Fruit fly (Drosophila melanogaster) Kc167 (cell line): Measurements from ENCODE around the gene unk.

Experiments
- Myc ChIP-seq: fragments of >200 bp; optimal IDR thresholded peaks from 2 replicates; lab custom pipeline; 2017; ENCODE audit warnings: missing external identifiers
- Sin3A ChIP-seq: fragments of >200 bp; optimal IDR thresholded peaks from 2 replicates; lab custom pipeline; 2018; ENCODE audit warnings: missing external identifiers
- h ChIP-seq: fragments of >200 bp; optimal IDR thresholded peaks from 3 replicates; lab custom pipeline; 2018; ENCODE audit warnings: missing external identifiers
- insv ChIP-seq: fragments of >200 bp; optimal IDR thresholded peaks from 3 replicates; lab custom pipeline; 2018; ENCODE audit warnings: missing external identifiers
- psq ChIP-seq: fragments of >200 bp; optimal IDR thresholded peaks from 2 replicates; lab custom pipeline; 2017; ENCODE audit warnings: missing external identifiers
- ttk ChIP-seq: sonication (Bioruptor generic); optimal IDR thresholded peaks from 2 replicates; lab custom pipeline; 2017; ENCODE audit warnings: missing external identifiers

Gene unk

dm6 chr3R:23143440-23143839, 14.2 kb downstream of the unk start:
- TF ChIP-seq Myc (lab: Kevin White, UChicago) (no peak), h (lab: Kevin White, UChicago) (no peak), Sin3A (lab: Kevin White, UChicago) (no peak), insv (lab: Kevin White, UChicago) (no peak), ttk (lab: Kevin White, UChicago) (no peak)

dm6 chr3R:23141678-23142338, 15.9 kb downstream of the unk start, which contains the start of gene hh:
Gene hh, minus strand, starts transcription at chr3R:23141906.
- TF ChIP-seq insv (lab: Kevin White, UChicago) (no peak), psq (lab: Kevin White, UChicago) (no peak), h (lab: Kevin White, UChicago) (no peak), Sin3A (lab: Kevin White, UChicago) (no peak), ttk (lab: Kevin White, UChicago) (no peak), Myc (lab: Kevin White, UChicago) (no peak)

- TF ChIP-seq ttk (lab: Kevin White, UChicago) = no peak
- no peak for TF ChIP-seq Myc (lab: Kevin White, UChicago)
- TF ChIP-seq psq (lab: Kevin White, UChicago) = no peak
- no peak for TF ChIP-seq insv (lab: Kevin White, UChicago)
- no peak for TF ChIP-seq h (lab: Kevin White, UChicago)
- no peak for TF ChIP-seq Sin3A (lab: Kevin White, UChicago)
Observed at dm6 chr3R:23141113-23141512, 16.5 kb downstream of the unk start.

dm6 chr3R:23140280-23140679, 17.4 kb downstream of the unk start:
- TF ChIP-seq insv (lab: Kevin White, UChicago) (no peak), ttk (lab: Kevin White, UChicago) (no peak), h (lab: Kevin White, UChicago) (no peak), psq (lab: Kevin White, UChicago) (no peak), Myc (lab: Kevin White, UChicago) (no peak), Sin3A (lab: Kevin White, UChicago) (no peak)

DNA sequence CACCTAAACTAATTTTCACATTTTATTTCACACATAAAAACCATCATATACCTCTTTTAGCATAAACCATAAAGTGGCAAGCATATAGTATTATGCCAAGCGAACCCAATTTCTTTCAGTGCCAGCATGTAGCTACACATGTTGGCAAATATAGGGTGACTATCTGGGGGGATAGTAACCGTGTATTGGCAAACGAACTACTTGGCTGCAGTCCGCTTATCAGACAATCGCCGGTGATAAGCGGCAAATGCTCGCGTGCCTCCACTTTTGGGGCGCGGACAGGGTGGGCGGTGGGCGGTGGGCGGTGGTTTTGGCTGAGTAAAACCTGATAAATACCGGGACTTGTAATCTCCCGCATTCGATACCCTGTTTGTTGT, 18.0 kb downstream of the unk start:
- TF ChIP-seq h (lab: Kevin White, UChicago) (no peak), ttk (lab: Kevin White, UChicago) (no peak), psq (lab: Kevin White, UChicago) (no peak), insv (lab: Kevin White, UChicago) (no peak), Myc (lab: Kevin White, UChicago) (no peak), Sin3A (lab: Kevin White, UChicago) (no peak)

DNA sequence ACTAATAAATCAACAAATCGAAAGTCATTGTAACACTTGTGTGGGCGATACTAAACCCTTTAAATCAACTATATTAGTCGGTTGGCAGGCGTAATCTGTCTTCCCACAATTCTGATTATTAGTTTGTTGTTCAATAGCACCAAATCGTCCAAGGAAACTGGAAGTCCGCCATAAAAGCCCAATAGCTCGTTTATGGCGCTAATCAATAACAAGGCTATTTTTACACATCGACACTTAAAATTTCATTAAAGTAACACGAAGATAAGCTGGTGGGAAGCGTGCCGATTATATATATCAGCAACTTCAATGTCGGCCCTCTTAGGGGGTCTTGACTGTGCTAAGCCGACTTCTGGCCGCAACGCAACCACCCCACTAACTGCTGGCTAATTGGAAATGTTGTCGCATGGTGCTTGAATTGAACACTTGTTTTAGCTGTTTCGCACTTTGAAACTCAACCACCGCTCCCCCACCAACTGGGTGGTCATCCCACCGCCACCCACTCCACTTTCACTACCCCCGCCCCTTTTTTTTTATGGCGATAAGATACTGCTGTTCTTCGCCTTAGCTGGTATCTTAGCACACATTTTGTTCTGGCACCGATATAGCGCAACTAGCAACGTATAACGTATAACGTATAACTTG, 18.5 kb downstream of the unk start:
- TF ChIP-seq psq (lab: Kevin White, UChicago) = no peak
- no peak for TF ChIP-seq ttk (lab: Kevin White, UChicago)
- no peak for TF ChIP-seq h (lab: Kevin White, UChicago)
- no peak for TF ChIP-seq Sin3A (lab: Kevin White, UChicago)
- TF ChIP-seq insv (lab: Kevin White, UChicago) = no peak
- TF ChIP-seq Myc (lab: Kevin White, UChicago) = no peak

- no peak for TF ChIP-seq h (lab: Kevin White, UChicago)
- no peak for TF ChIP-seq ttk (lab: Kevin White, UChicago)
- no peak for TF ChIP-seq Sin3A (lab: Kevin White, UChicago)
- no peak for TF ChIP-seq Myc (lab: Kevin White, UChicago)
- no peak for TF ChIP-seq insv (lab: Kevin White, UChicago)
- no peak for TF ChIP-seq psq (lab: Kevin White, UChicago)
Observed at dm6 chr3R:23138439-23138838, 19.2 kb downstream of the unk start.

- TF ChIP-seq Myc (lab: Kevin White, UChicago) = no peak
- no peak for TF ChIP-seq ttk (lab: Kevin White, UChicago)
Observed at dm6 chr3R:23134690-23135089, 23.0 kb downstream of the unk start.

DNA sequence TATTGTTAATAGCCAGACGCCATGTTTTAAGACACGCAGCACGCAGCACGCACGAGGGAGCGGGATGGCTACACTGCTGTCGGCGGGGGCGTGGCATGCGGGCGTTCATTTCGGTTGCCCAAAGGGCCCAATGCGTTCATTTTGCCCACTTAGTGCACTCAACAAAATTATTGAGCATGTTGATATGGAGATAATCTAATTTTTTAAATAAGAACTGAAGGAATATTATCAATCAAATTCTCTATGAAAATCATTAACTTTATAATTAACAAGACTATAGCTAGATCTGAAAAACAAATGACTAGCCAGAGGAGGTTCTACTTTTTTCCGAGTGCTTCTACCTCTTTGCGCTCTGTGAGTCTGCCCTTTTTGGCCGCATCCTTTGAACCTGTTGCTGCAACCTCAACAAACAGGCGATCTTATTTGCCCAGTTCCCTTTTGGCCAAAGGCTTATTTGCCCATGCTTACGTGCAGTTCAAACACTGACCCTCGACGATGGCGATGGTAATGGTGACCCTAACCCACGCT, 24.3 kb downstream of the unk start:
- TF ChIP-seq insv (lab: Kevin White, UChicago) (no peak), Myc (lab: Kevin White, UChicago) (no peak), h (lab: Kevin White, UChicago) (no peak), Sin3A (lab: Kevin White, UChicago) (no peak), ttk (lab: Kevin White, UChicago) (no peak), psq (lab: Kevin White, UChicago) (no peak)

dm6 chr3R:23132299-23132698, 25.4 kb downstream of the unk start:
- TF ChIP-seq Sin3A (lab: Kevin White, UChicago) (no peak), Myc (lab: Kevin White, UChicago) (no peak), psq (lab: Kevin White, UChicago) (no peak), h (lab: Kevin White, UChicago) (no peak), insv (lab: Kevin White, UChicago) (no peak), ttk (lab: Kevin White, UChicago) (no peak)

- TF ChIP-seq Myc (lab: Kevin White, UChicago) (no peak), Sin3A (lab: Kevin White, UChicago) (no peak), ttk (lab: Kevin White, UChicago) (no peak), h (lab: Kevin White, UChicago) (no peak), insv (lab: Kevin White, UChicago) (no peak), psq (lab: Kevin White, UChicago) (no peak)
Observed at dm6 chr3R:23131341-23131884, 26.2 kb downstream of the unk start.
